Worm (Caenorhabditis elegans) whole organism, L4 larva: ENCODE data around the gene gbh-2.

Source experiments
- F37D6.2 ChIP-seq: sonication (generic microtip); optimal IDR thresholded peaks from 2 replicates; lab custom pipeline; 2016; ENCODE audit warnings: mild to moderate bottlenecking, missing genetic modification characterization, missing compliant biosample characterization
- F44E2.7 ChIP-seq: fragments of 200-800 bp; sonication (Bioruptor generic); IDR thresholded peaks from 2 replicates; pipeline ENCODE4 v2.1.2; 2022; ENCODE audit warnings: missing genetic modification characterization, missing compliant biosample characterization
- F49E8.2 ChIP-seq: sonication (generic microtip); optimal IDR thresholded peaks from 2 replicates; lab custom pipeline; 2016; ENCODE audit warnings: missing compliant biosample characterization, mild to moderate bottlenecking, missing genetic modification characterization, borderline replicate concordance
- T26A8.4 ChIP-seq: fragments of 200-800 bp; sonication (Bioruptor generic); IDR thresholded peaks from 2 replicates; pipeline ENCODE4 v1.3.6; 2022; ENCODE audit warnings: missing genetic modification characterization, missing compliant biosample characterization
- Y105C5A.15 ChIP-seq: fragments of 200-800 bp; sonication (Bioruptor generic); IDR thresholded peaks from 2 replicates; pipeline ENCODE4 v1.3.6; 2022; ENCODE audit warnings: missing genetic modification characterization, missing compliant biosample characterization
- Y48G9A.11 ChIP-seq: fragments of 200-800 bp; sonication (Bioruptor generic); IDR thresholded peaks from 2 replicates; pipeline ENCODE4 v1.3.6; 2022; ENCODE audit warnings: missing genetic modification reagents, missing genetic modification characterization, missing compliant biosample characterization
- ZK337.2 ChIP-seq: fragments of 200-800 bp; sonication (Bioruptor generic); IDR thresholded peaks from 2 replicates; pipeline ENCODE4 v1.3.6; 2022; ENCODE audit warnings: missing genetic modification reagents, missing genetic modification characterization, missing compliant biosample characterization
- aly-2 ChIP-seq: sonication (generic microtip); optimal IDR thresholded peaks from 2 replicates; lab custom pipeline; 2018; ENCODE audit warnings: missing biosample characterization, missing genetic modification characterization
- arid-1 ChIP-seq: fragments of 200-800 bp; sonication (Bioruptor generic); conservative IDR thresholded peaks from 2 replicates; pipeline ENCODE4 v1.3.6; 2022; ENCODE audit warnings: missing genetic modification reagents, missing genetic modification characterization, missing compliant biosample characterization
- attf-4 ChIP-seq: sonication (generic microtip); optimal IDR thresholded peaks from 3 replicates; lab custom pipeline; 2017; ENCODE audit warnings: missing biosample characterization, missing genetic modification characterization
- ceh-32 ChIP-seq: sonication (generic microtip); optimal IDR thresholded peaks from 2 replicates; lab custom pipeline; 2016; ENCODE audit warnings: mild to moderate bottlenecking, missing genetic modification characterization, missing compliant biosample characterization; ENCODE audit not compliant: poor library complexity
- ceh-82 ChIP-seq: sonication (generic microtip); optimal IDR thresholded peaks from 2 replicates; lab custom pipeline; 2017; ENCODE audit warnings: missing biosample characterization, missing genetic modification characterization
- cey-2 ChIP-seq: sonication (generic microtip); optimal IDR thresholded peaks from 3 replicates; lab custom pipeline; 2017; ENCODE audit warnings: missing genetic modification characterization, mild to moderate bottlenecking, missing compliant biosample characterization, antibody characterized with exemption, borderline replicate concordance; ENCODE audit not compliant: insufficient read depth
- ctbp-1 ChIP-seq: fragments of 200-800 bp; sonication (Bioruptor generic); IDR thresholded peaks from 2 replicates; pipeline ENCODE4 v1.3.6; 2022; ENCODE audit warnings: missing genetic modification reagents, missing genetic modification characterization, missing compliant biosample characterization
- dmd-6 ChIP-seq: fragments of 200-800 bp; sonication (Bioruptor generic); IDR thresholded peaks from 2 replicates; pipeline ENCODE4 v1.3.6; 2022; ENCODE audit warnings: missing genetic modification reagents, missing genetic modification characterization, missing compliant biosample characterization
- duxl-1 ChIP-seq: sonication (generic microtip); optimal IDR thresholded peaks from 2 replicates; lab custom pipeline; 2016; ENCODE audit warnings: mild to moderate bottlenecking, missing genetic modification characterization, moderate library complexity, missing compliant biosample characterization; ENCODE audit not compliant: poor library complexity
- egl-43 ChIP-seq: fragments of 200-800 bp; sonication (Bioruptor generic); IDR thresholded peaks from 2 replicates; pipeline ENCODE4 v1.3.6; 2022; ENCODE audit warnings: missing genetic modification reagents, missing genetic modification characterization, missing compliant biosample characterization
- fos-1 ChIP-seq: fragments of 150-350 bp; optimal IDR thresholded peaks from 2 replicates; lab custom pipeline; 2014; ENCODE audit warnings: missing biosample characterization, missing genetic modification characterization
- gei-8 ChIP-seq: fragments of 200-800 bp; sonication (Bioruptor generic); optimal IDR thresholded peaks from 2 replicates; lab custom pipeline; 2018; ENCODE audit warnings: mild to moderate bottlenecking, missing genetic modification characterization, missing compliant biosample characterization
- hlh-11 ChIP-seq: fragments of 200-800 bp; sonication (Bioruptor generic); optimal IDR thresholded peaks from 2 replicates; lab custom pipeline; 2018; ENCODE audit warnings: mild to moderate bottlenecking, missing genetic modification characterization, missing compliant biosample characterization
- hlh-30 ChIP-seq: sonication (generic microtip); optimal IDR thresholded peaks from 2 replicates; lab custom pipeline; 2017; ENCODE audit warnings: antibody characterized with exemption, mild to moderate bottlenecking, missing genetic modification characterization, missing compliant biosample characterization; ENCODE audit not compliant: insufficient read depth
- jun-1 ChIP-seq: fragments of 150-350 bp; optimal IDR thresholded peaks from 2 replicates; lab custom pipeline; 2014; ENCODE audit warnings: missing biosample characterization, missing genetic modification reagents, missing genetic modification characterization
- lin-1 ChIP-seq: fragments of 200-800 bp; sonication (Bioruptor generic); IDR thresholded peaks from 2 replicates; pipeline ENCODE4 v1.3.6; 2022; ENCODE audit warnings: missing genetic modification reagents, missing genetic modification characterization, missing compliant biosample characterization
- lin-38 ChIP-seq: fragments of 200-800 bp; sonication (Bioruptor generic); IDR thresholded peaks from 2 replicates; pipeline ENCODE4 v1.3.6; 2022; ENCODE audit warnings: missing genetic modification reagents, missing genetic modification characterization, missing compliant biosample characterization
- lir-3 ChIP-seq: sonication (generic microtip); optimal IDR thresholded peaks from 2 replicates; lab custom pipeline; 2016; ENCODE audit warnings: mild to moderate bottlenecking, missing genetic modification characterization, missing compliant biosample characterization
- madf-5 ChIP-seq, 2 experiments: fragments of 200-800 bp; sonication (Bioruptor generic); IDR thresholded peaks; 2 replicates each; pipeline ENCODE4 v1.3.6; 2022; ENCODE audit warnings: missing compliant biosample characterization in 2 of 2, missing genetic modification characterization in 2 of 2
- mes-2 ChIP-seq: sonication (generic microtip); optimal IDR thresholded peaks from 2 replicates; lab custom pipeline; 2016; ENCODE audit warnings: missing genotype, mild to moderate bottlenecking, missing genetic modification characterization, missing compliant biosample characterization; ENCODE audit not compliant: poor library complexity, severe bottlenecking
- mxl-2 ChIP-seq: fragments of 200-800 bp; sonication (Bioruptor generic); conservative IDR thresholded peaks from 2 replicates; pipeline ENCODE4 v1.3.6; 2022; ENCODE audit warnings: missing genetic modification reagents, missing genetic modification characterization, missing compliant biosample characterization
- mxl-3 ChIP-seq: fragments of 200-800 bp; sonication (Bioruptor generic); optimal IDR thresholded peaks from 2 replicates; lab custom pipeline; 2018; ENCODE audit warnings: mild to moderate bottlenecking, missing genetic modification characterization, missing compliant biosample characterization
- nhr-237 ChIP-seq: sonication (generic microtip); optimal IDR thresholded peaks from 2 replicates; lab custom pipeline; 2017; ENCODE audit warnings: missing biosample characterization, missing genetic modification characterization
- nhr-25 ChIP-seq: sonication (generic microtip); optimal IDR thresholded peaks from 2 replicates; lab custom pipeline; 2017; ENCODE audit warnings: missing genetic modification characterization, mild to moderate bottlenecking, missing compliant biosample characterization, antibody characterized with exemption, moderate library complexity, borderline replicate concordance; ENCODE audit not compliant: insufficient read depth
- nhr-42 ChIP-seq: fragments of 200-800 bp; sonication (Bioruptor generic); IDR thresholded peaks from 2 replicates; pipeline ENCODE4 v1.3.6; 2022; ENCODE audit warnings: missing genetic modification characterization, missing compliant biosample characterization
- nhr-76 ChIP-seq: fragments of 150-350 bp; optimal IDR thresholded peaks from 2 replicates; lab custom pipeline; 2014; ENCODE audit warnings: missing biosample characterization, missing genetic modification characterization
- nhr-77 ChIP-seq: fragments of 150-350 bp; optimal IDR thresholded peaks from 2 replicates; lab custom pipeline; 2014; ENCODE audit warnings: missing biosample characterization, missing genetic modification characterization
- pqm-1 ChIP-seq: sonication (generic microtip); optimal IDR thresholded peaks from 2 replicates; lab custom pipeline; 2017; ENCODE audit warnings: missing biosample characterization, missing genetic modification characterization
- rbr-2 ChIP-seq: sonication (generic microtip); optimal IDR thresholded peaks from 2 replicates; lab custom pipeline; 2016; ENCODE audit warnings: missing genotype, missing genetic modification characterization, missing compliant biosample characterization
- saeg-2 ChIP-seq: fragments of 200-800 bp; sonication (Bioruptor generic); IDR thresholded peaks from 2 replicates; pipeline ENCODE4 v1.3.6; 2022; ENCODE audit warnings: missing genetic modification reagents, missing genetic modification characterization, missing compliant biosample characterization
- sdz-12 ChIP-seq: fragments of 200-800 bp; sonication (Bioruptor generic); optimal IDR thresholded peaks from 2 replicates; lab custom pipeline; 2018; ENCODE audit warnings: mild to moderate bottlenecking, missing genetic modification characterization, missing compliant biosample characterization
- set-16 ChIP-seq: fragments of 200-800 bp; sonication (Bioruptor generic); IDR thresholded peaks from 2 replicates; pipeline ENCODE4 v1.3.6; 2022; ENCODE audit warnings: missing genetic modification reagents, missing genetic modification characterization, missing compliant biosample characterization
- skn-1 ChIP-seq: fragments of 150-350 bp; optimal IDR thresholded peaks from 2 replicates; lab custom pipeline; 2014; ENCODE audit warnings: missing biosample characterization, missing genetic modification characterization
- spr-1 ChIP-seq: sonication (generic microtip); optimal IDR thresholded peaks from 2 replicates; lab custom pipeline; 2016; ENCODE audit warnings: mild to moderate bottlenecking, missing genetic modification characterization, missing compliant biosample characterization
- tra-1 ChIP-seq: fragments of 200-800 bp; sonication (Bioruptor generic); IDR thresholded peaks from 2 replicates; pipeline ENCODE4 v1.3.6; 2022; ENCODE audit warnings: missing genetic modification reagents, missing genetic modification characterization, missing compliant biosample characterization
- unc-130 ChIP-seq: sonication (generic microtip); optimal IDR thresholded peaks from 2 replicates; lab custom pipeline; 2016; ENCODE audit warnings: missing genetic modification reagents, missing genetic modification characterization, missing compliant biosample characterization
- unc-39 ChIP-seq: sonication (generic microtip); optimal IDR thresholded peaks from 2 replicates; lab custom pipeline; 2017; ENCODE audit warnings: missing biosample characterization, missing genetic modification characterization
- unc-62 ChIP-seq, 3 experiments: fragments of 150-350 bp in 1 of 3; sonication (generic microtip); optimal IDR thresholded peaks in 2 of 3; peaks in 1 of 3; 1 replicate in 1 of 3; 2 replicates in 2 of 3; lab custom pipeline; 2014 to 2017; ENCODE audit warnings: missing biosample characterization in 3 of 3, missing genetic modification characterization in 3 of 3, missing genetic modification reagents in 3 of 3, missing genotype in 1 of 3
- zfp-2 ChIP-seq: sonication (generic microtip); optimal IDR thresholded peaks from 2 replicates; lab custom pipeline; 2016; ENCODE audit warnings: mild to moderate bottlenecking, missing genetic modification characterization, missing compliant biosample characterization
- zfp-3 ChIP-seq: fragments of 200-800 bp; sonication (Bioruptor generic); conservative IDR thresholded peaks from 2 replicates; pipeline ENCODE4 v1.3.6; 2022; ENCODE audit warnings: missing genetic modification reagents, missing genetic modification characterization, missing compliant biosample characterization
- zip-2 ChIP-seq: fragments of 150-350 bp; optimal IDR thresholded peaks from 2 replicates; lab custom pipeline; 2014; ENCODE audit warnings: missing biosample characterization, missing genetic modification characterization
- ztf-11 ChIP-seq: fragments of 150-350 bp; optimal IDR thresholded peaks from 2 replicates; lab custom pipeline; 2014; ENCODE audit warnings: missing biosample characterization, missing genetic modification characterization

gbh-2 gene

DNA sequence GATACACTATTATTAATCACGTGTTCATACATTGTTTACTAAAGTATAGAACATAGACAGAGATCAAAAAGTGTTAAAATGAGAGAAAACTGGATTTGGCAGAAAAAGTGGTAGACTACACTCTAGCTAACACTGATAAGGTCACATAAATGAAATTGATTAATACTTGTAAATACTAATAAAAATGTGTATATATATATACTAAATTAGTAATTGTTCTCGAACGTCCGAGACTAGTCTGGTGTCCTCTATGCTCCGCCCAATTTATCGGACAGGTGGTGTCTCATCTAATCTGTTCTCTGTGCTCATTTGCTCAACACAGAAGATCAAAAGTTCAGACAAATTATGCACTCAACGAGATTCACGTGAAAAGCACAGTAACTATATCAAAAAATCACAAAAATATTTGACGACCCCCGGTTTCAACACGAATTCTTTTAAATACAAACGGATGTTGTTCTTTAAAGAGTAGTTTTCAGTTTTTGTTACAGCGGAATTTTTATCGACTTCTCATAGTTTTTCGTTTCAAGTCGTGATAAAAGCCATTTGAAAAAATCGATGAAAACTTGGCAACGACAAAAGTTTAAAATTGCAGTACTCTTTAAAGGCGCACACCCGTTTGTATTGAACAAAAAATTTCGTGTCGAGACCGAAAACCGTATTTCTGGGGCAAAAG lies 4.5 kb upstream of the gbh-2 start:
- TF ChIP-seq jun-1 (tag; lab: Kevin White, UChicago) (no peak), mxl-2 (peak; percentile 83), Y48G9A.11 (GFP tag; lab: Robert Waterston, UW) (no peak), dmd-6 (GFP tag; lab: Robert Waterston, UW) (peak; percentile 72), ZK337.2 (GFP tag; lab: Robert Waterston, UW) (no peak), ctbp-1 (GFP tag; lab: Robert Waterston, UW) (no peak), mes-2 (no peak), fos-1 (tag; lab: Kevin White, UChicago) (no peak), madf-5 (GFP tag; IDR thresholded peaks at IDR 0.05; lab: Robert Waterston, UW) (peak in 1 of 2 experiments; percentile 11; a peak in 1 of 4 replicates), zip-2 (tag; lab: Kevin White, UChicago) (no peak), duxl-1 (tag; lab: Kevin White, UChicago) (no peak), aly-2 (no peak), attf-4 (tag; lab: Kevin White, UChicago) (no peak), ceh-82 (tag; lab: Kevin White, UChicago) (no peak), F37D6.2 (tag; lab: Kevin White, UChicago) (no peak), spr-1 (no peak), sdz-12 (GFP tag; lab: Kevin White, UChicago) (no peak), nhr-42 (GFP tag; lab: Robert Waterston, UW) (no peak), ceh-32 (tag; lab: Kevin White, UChicago) (no peak), cey-2 (tag; lab: Kevin White, UChicago) (no peak), Y105C5A.15 (GFP tag; lab: Robert Waterston, UW) (0 out of 2 replicates have a peak, but pooled peaks have one; percentile 48), F44E2.7 (no peak), hlh-11 (tag; lab: Kevin White, UChicago) (peak; percentile 60), nhr-237 (no peak), ztf-11 (no peak), T26A8.4 (GFP tag; lab: Robert Waterston, UW) (peak; percentile 37), nhr-77 (tag; lab: Kevin White, UChicago) (peak; percentile 39), nhr-25 (tag; lab: Kevin White, UChicago) (no peak), unc-130 (GFP tag; lab: Kevin White, UChicago) (no peak), egl-43 (no peak), lin-38 (GFP tag; lab: Robert Waterston, UW) (0 out of 2 replicates have a peak, but pooled peaks have one; percentile 27), skn-1 (no peak), F49E8.2 (tag; lab: Kevin White, UChicago) (no peak), rbr-2 (no peak), lir-3 (tag; lab: Kevin White, UChicago) (no peak), hlh-30 (tag; lab: Kevin White, UChicago) (peak; percentile 40), nhr-76 (no peak), gei-8 (GFP tag; lab: Kevin White, UChicago) (no peak), saeg-2 (GFP tag; lab: Robert Waterston, UW) (no peak), tra-1 (GFP tag; lab: Robert Waterston, UW) (0 out of 2 replicates have a peak, but pooled peaks have one; percentile 23), unc-62 (GFP tag; optimal IDR thresholded peaks at IDR 0.05 in 1 of 2; lab: Kevin White, UChicago) (peak in 1 of 2 experiments; percentile 5), unc-62 (tag; optimal IDR thresholded peaks at IDR 0.05; lab: Kevin White, UChicago) (no peak), zfp-3 (GFP tag; lab: Robert Waterston, UW) (no peak), zfp-2 (tag; lab: Kevin White, UChicago) (no peak), pqm-1 (tag; lab: Kevin White, UChicago) (no peak), lin-1 (0 out of 2 replicates have a peak, but pooled peaks have one; percentile 8), arid-1 (GFP tag; lab: Robert Waterston, UW) (no peak), mxl-3 (no peak), set-16 (GFP tag; lab: Robert Waterston, UW) (no peak), unc-39 (tag; lab: Kevin White, UChicago) (no peak)
